Worm (Caenorhabditis elegans) whole organism, young adult: ENCODE measurements around the gene mrps-23.
A peak's percentile ranks its signal among the peaks of the same experiment; 100 is the strongest.

Experiments used
- B0019.2 ChIP-seq: fragments of 200-800 bp; sonication (Bioruptor generic); conservative IDR thresholded peaks from 2 replicates; pipeline ENCODE4 v1.3.6; 2022; ENCODE audit warnings: missing genetic modification reagents, missing genetic modification characterization, missing compliant biosample characterization
- F33H1.4 ChIP-seq: fragments of 200-800 bp; sonication (Bioruptor generic); IDR thresholded peaks from 2 replicates; pipeline ENCODE4 v1.3.6; 2022; ENCODE audit warnings: missing genetic modification reagents, missing genetic modification characterization, missing compliant biosample characterization
- F49E8.2 ChIP-seq: sonication (generic microtip); optimal IDR thresholded peaks from 3 replicates; lab custom pipeline; 2017; ENCODE audit warnings: missing genetic modification characterization, mild to moderate bottlenecking, missing compliant biosample characterization, antibody characterized with exemption, moderate library complexity; ENCODE audit not compliant: insufficient read depth
- F55B11.4 ChIP-seq: sonication (generic microtip); optimal IDR thresholded peaks from 2 replicates; lab custom pipeline; 2016; ENCODE audit warnings: missing compliant biosample characterization, missing genetic modification characterization, borderline replicate concordance; ENCODE audit not compliant: insufficient read depth
- F57A8.1 ChIP-seq: fragments of 200-800 bp; sonication (Bioruptor generic); optimal IDR thresholded peaks from 2 replicates; lab custom pipeline; 2018; ENCODE audit warnings: mild to moderate bottlenecking, missing genetic modification characterization, moderate library complexity, missing compliant biosample characterization
- T26A5.8 ChIP-seq: sonication (generic microtip); optimal IDR thresholded peaks from 2 replicates; lab custom pipeline; 2016; ENCODE audit warnings: missing genetic modification characterization, missing compliant biosample characterization
- akir-1 ChIP-seq: fragments of 200-800 bp; sonication (Bioruptor generic); optimal IDR thresholded peaks from 2 replicates; lab custom pipeline; 2018; ENCODE audit warnings: mild to moderate bottlenecking, missing genetic modification characterization, moderate library complexity, missing compliant biosample characterization
- aptf-3 ChIP-seq: fragments of 200-800 bp; sonication (Bioruptor generic); IDR thresholded peaks from 2 replicates; pipeline ENCODE4 v1.3.6; 2022; ENCODE audit warnings: missing genetic modification characterization, missing compliant biosample characterization
- atf-7 ChIP-seq: sonication (generic microtip); optimal IDR thresholded peaks from 2 replicates; lab custom pipeline; 2017; ENCODE audit warnings: mild to moderate bottlenecking, missing genetic modification characterization, missing compliant biosample characterization
- athp-1 ChIP-seq: sonication (generic microtip); optimal IDR thresholded peaks from 2 replicates; lab custom pipeline; 2017; ENCODE audit warnings: mild to moderate bottlenecking, missing genetic modification characterization, missing compliant biosample characterization
- cebp-1 ChIP-seq, 2 experiments: fragments of 200-800 bp in 1 of 2; sonication (Bioruptor generic) in 1 of 2; sonication (generic microtip) in 1 of 2; IDR thresholded peaks in 1 of 2; optimal IDR thresholded peaks in 1 of 2; 2 replicates each; pipeline versions ENCODE4 v1.3.6 to Lab custom; 2017 to 2022; ENCODE audit warnings: missing compliant biosample characterization in 2 of 2, missing genetic modification characterization in 2 of 2, mild to moderate bottlenecking in 1 of 2, missing genetic modification reagents in 1 of 2, moderate library complexity in 1 of 2
- ceh-40 ChIP-seq: fragments of 200-800 bp; sonication (Bioruptor generic); IDR thresholded peaks from 2 replicates; pipeline ENCODE4 v1.3.6; 2022; ENCODE audit warnings: missing genetic modification characterization, missing compliant biosample characterization
- ceh-79 ChIP-seq: sonication (generic microtip); optimal IDR thresholded peaks from 2 replicates; lab custom pipeline; 2017; ENCODE audit warnings: mild to moderate bottlenecking, missing genetic modification characterization, missing compliant biosample characterization
- dox-1 ChIP-seq: fragments of 200-800 bp; sonication (Bioruptor generic); IDR thresholded peaks from 2 replicates; pipeline ENCODE4 v1.3.6; 2022; ENCODE audit warnings: missing genetic modification reagents, missing genetic modification characterization, missing compliant biosample characterization
- efl-1 ChIP-seq: fragments of 150-350 bp; optimal IDR thresholded peaks from 2 replicates; lab custom pipeline; 2014; ENCODE audit warnings: missing biosample characterization, missing genetic modification reagents, missing genetic modification characterization
- gei-17 ChIP-seq: fragments of 200-800 bp; sonication (Bioruptor generic); optimal IDR thresholded peaks from 2 replicates; lab custom pipeline; 2018; ENCODE audit warnings: mild to moderate bottlenecking, missing genetic modification characterization, missing compliant biosample characterization
- him-1 ChIP-seq: sonication (generic microtip); optimal IDR thresholded peaks from 2 replicates; lab custom pipeline; 2016; ENCODE audit warnings: missing genotype, missing genetic modification reagents, missing genetic modification characterization, missing compliant biosample characterization
- hrde-1 ChIP-seq: sonication (generic microtip); optimal IDR thresholded peaks from 2 replicates; lab custom pipeline; 2016; ENCODE audit warnings: missing genetic modification characterization, mild to moderate bottlenecking, missing compliant biosample characterization, moderate library complexity, missing genotype, missing genetic modification reagents, borderline replicate concordance
- hsf-1 ChIP-seq: fragments of 200-800 bp; sonication (Bioruptor generic); IDR thresholded peaks from 2 replicates; pipeline ENCODE4 v1.3.6; 2022; ENCODE audit warnings: missing genetic modification reagents, missing genetic modification characterization, missing compliant biosample characterization
- let-526 ChIP-seq: fragments of 200-800 bp; sonication (Bioruptor generic); IDR thresholded peaks from 2 replicates; pipeline ENCODE4 v1.3.6; 2022; ENCODE audit warnings: missing genetic modification reagents, missing genetic modification characterization, missing compliant biosample characterization
- let-607 ChIP-seq, 2 experiments: fragments of 200-800 bp in 1 of 2; sonication (Bioruptor generic) in 1 of 2; sonication (generic microtip) in 1 of 2; optimal IDR thresholded peaks; 2 replicates each; lab custom pipeline; 2016 to 2018; ENCODE audit warnings: mild to moderate bottlenecking in 2 of 2, missing compliant biosample characterization in 2 of 2, missing genetic modification characterization in 2 of 2, moderate library complexity in 2 of 2, missing genotype in 1 of 2
- lsl-1 ChIP-seq: fragments of 200-800 bp; sonication (Bioruptor generic); optimal IDR thresholded peaks from 2 replicates; lab custom pipeline; 2018; ENCODE audit warnings: mild to moderate bottlenecking, missing genetic modification characterization, moderate library complexity, missing compliant biosample characterization
- madf-10 ChIP-seq: sonication (generic microtip); optimal IDR thresholded peaks from 2 replicates; lab custom pipeline; 2016; ENCODE audit warnings: mild to moderate bottlenecking, missing genetic modification characterization, missing compliant biosample characterization
- madf-3 ChIP-seq: fragments of 200-800 bp; sonication (Bioruptor generic); IDR thresholded peaks from 2 replicates; pipeline ENCODE4 v1.3.6; 2022; ENCODE audit warnings: missing genetic modification reagents, missing genetic modification characterization, missing compliant biosample characterization
- madf-6 ChIP-seq: fragments of 200-800 bp; sonication (Bioruptor generic); IDR thresholded peaks from 2 replicates; pipeline ENCODE4 v1.3.6; 2022; ENCODE audit warnings: missing genetic modification reagents, missing genetic modification characterization, missing compliant biosample characterization
- madf-8 ChIP-seq: fragments of 200-800 bp; sonication (Bioruptor generic); conservative IDR thresholded peaks from 2 replicates; pipeline ENCODE4 v1.3.6; 2022; ENCODE audit warnings: missing genetic modification reagents, missing genetic modification characterization, missing compliant biosample characterization
- mel-28 ChIP-seq: sonication (generic microtip); optimal IDR thresholded peaks from 2 replicates; lab custom pipeline; 2016; ENCODE audit warnings: borderline replicate concordance, mild to moderate bottlenecking, missing genetic modification characterization, missing compliant biosample characterization
- mes-4 ChIP-seq: sonication (generic microtip); optimal IDR thresholded peaks from 2 replicates; lab custom pipeline; 2016; ENCODE audit warnings: missing genotype, missing genetic modification characterization, missing compliant biosample characterization
- mxl-1 ChIP-seq: sonication (generic microtip); optimal IDR thresholded peaks from 2 replicates; lab custom pipeline; 2016; ENCODE audit warnings: missing genetic modification characterization, missing compliant biosample characterization
- nfyb-1 ChIP-seq: fragments of 200-800 bp; sonication (Bioruptor generic); IDR thresholded peaks from 2 replicates; pipeline ENCODE4 v1.3.6; 2022; ENCODE audit warnings: missing genetic modification reagents, missing genetic modification characterization, missing compliant biosample characterization
- nhr-120 ChIP-seq: fragments of 200-800 bp; sonication (Bioruptor generic); IDR thresholded peaks from 2 replicates; pipeline ENCODE4 v1.3.6; 2022; ENCODE audit warnings: missing genetic modification characterization, missing compliant biosample characterization
- nhr-90 ChIP-seq: sonication (generic microtip); optimal IDR thresholded peaks from 2 replicates; lab custom pipeline; 2016; ENCODE audit warnings: missing genotype, mild to moderate bottlenecking, missing genetic modification characterization, missing compliant biosample characterization
- pbrm-1 ChIP-seq: fragments of 200-800 bp; sonication (Bioruptor generic); IDR thresholded peaks from 2 replicates; pipeline ENCODE4 v1.3.6; 2022; ENCODE audit warnings: missing genetic modification reagents, missing genetic modification characterization, missing compliant biosample characterization
- rcor-1 ChIP-seq: fragments of 200-800 bp; sonication (Bioruptor generic); IDR thresholded peaks from 2 replicates; pipeline ENCODE4 v1.3.6; 2022; ENCODE audit warnings: missing genetic modification reagents, missing genetic modification characterization, missing compliant biosample characterization
- rpc-1 ChIP-seq, 2 experiments: fragments of 150-350 bp in 1 of 2; sonication (generic microtip) in 1 of 2; optimal IDR thresholded peaks; 2 replicates each; lab custom pipeline; 2014 to 2018; ENCODE audit warnings: missing biosample characterization in 1 of 2, missing genetic modification characterization in 1 of 2, missing genetic modification reagents in 1 of 2, missing genotype in 1 of 2
- unc-130 ChIP-seq: sonication (generic microtip); optimal IDR thresholded peaks from 2 replicates; lab custom pipeline; 2016; ENCODE audit warnings: missing genetic modification reagents, missing genetic modification characterization, missing compliant biosample characterization
- unc-62 ChIP-seq: fragments of 150-350 bp; optimal IDR thresholded peaks from 2 replicates; lab custom pipeline; 2014; ENCODE audit warnings: missing biosample characterization, missing genetic modification reagents, missing genetic modification characterization
- xnd-1 ChIP-seq: sonication (generic microtip); optimal IDR thresholded peaks from 2 replicates; lab custom pipeline; 2016; ENCODE audit warnings: missing genotype, missing genetic modification reagents, missing genetic modification characterization, missing compliant biosample characterization
- ztf-25 ChIP-seq: fragments of 200-800 bp; sonication (Bioruptor generic); IDR thresholded peaks from 2 replicates; pipeline ENCODE4 v1.3.6; 2022; ENCODE audit warnings: missing genetic modification reagents, missing genetic modification characterization, missing compliant biosample characterization
- ztf-26 ChIP-seq: sonication (generic microtip); optimal IDR thresholded peaks from 2 replicates; lab custom pipeline; 2017; ENCODE audit warnings: missing genetic modification characterization, missing compliant biosample characterization
- ztf-3 ChIP-seq: fragments of 200-800 bp; sonication (Bioruptor generic); optimal IDR thresholded peaks from 2 replicates; lab custom pipeline; 2018; ENCODE audit warnings: mild to moderate bottlenecking, missing genetic modification characterization, missing compliant biosample characterization
- ztf-6 ChIP-seq: fragments of 200-800 bp; sonication (Bioruptor generic); IDR thresholded peaks from 2 replicates; pipeline ENCODE4 v1.3.6; 2022; ENCODE audit warnings: missing genetic modification reagents, missing genetic modification characterization, missing compliant biosample characterization

Gene mrps-23

ce11 chrIII:9565973-9566372 is 42.5 kb upstream of the mrps-23 start, which contains the start of gene C48B4.11:
TSS of gene C48B4.11 (minus strand) at chrIII:9566115.
- TF ChIP-seq mel-28 (tag; lab: Kevin White, UChicago) = no peak
- no peak for TF ChIP-seq ztf-6 (GFP tag; lab: Robert Waterston, UW)
- TF ChIP-seq gei-17 (GFP tag; lab: Kevin White, UChicago) = no peak
- TF ChIP-seq aptf-3 (GFP tag; lab: Robert Waterston, UW) = no peak
- peak; percentile 61 for TF ChIP-seq madf-8 (GFP tag; lab: Robert Waterston, UW)
- peak; percentile 87 for TF ChIP-seq F33H1.4
- TF ChIP-seq atf-7 (tag; lab: Kevin White, UChicago) = no peak
- TF ChIP-seq T26A5.8 (tag; lab: Kevin White, UChicago) = no peak
- TF ChIP-seq hsf-1 (GFP tag; lab: Robert Waterston, UW) = no peak
- TF ChIP-seq madf-6 (GFP tag; lab: Robert Waterston, UW) = peak; percentile 82
- TF ChIP-seq B0019.2 (GFP tag; lab: Robert Waterston, UW) = no peak
- TF ChIP-seq ceh-79 = no peak
- no peak for TF ChIP-seq ceh-40 (GFP tag; lab: Robert Waterston, UW)
- TF ChIP-seq let-607 (tag; optimal IDR thresholded peaks at IDR 0.05; lab: Kevin White, UChicago) = no peak
- TF ChIP-seq F57A8.1 = no peak
- TF ChIP-seq efl-1 (GFP tag; lab: Kevin White, UChicago) = peak; percentile 12
- peak; percentile 68 for TF ChIP-seq xnd-1
- no peak for TF ChIP-seq nhr-120 (GFP tag; lab: Robert Waterston, UW)
- TF ChIP-seq dox-1 = 0 out of 2 replicates have a peak, but pooled peaks have one; percentile 20
- TF ChIP-seq nfyb-1 (GFP tag; lab: Robert Waterston, UW) = no peak
- peak; percentile 25 for TF ChIP-seq F49E8.2
- TF ChIP-seq lsl-1 (GFP tag; lab: Kevin White, UChicago) = peak; percentile 93
- no peak for TF ChIP-seq madf-3 (GFP tag; lab: Robert Waterston, UW)
- no peak for TF ChIP-seq madf-10
- no peak for TF ChIP-seq F55B11.4 (tag; lab: Kevin White, UChicago)
- TF ChIP-seq mes-4 (tag; lab: Kevin White, UChicago) = no peak
- TF ChIP-seq nhr-90 (tag; lab: Kevin White, UChicago) = no peak
- TF ChIP-seq hrde-1 (tag; lab: Kevin White, UChicago) = no peak
- no peak for TF ChIP-seq pbrm-1 (GFP tag; lab: Robert Waterston, UW)
- peak; percentile 48 for TF ChIP-seq him-1 (tag; lab: Kevin White, UChicago)

- no peak for TF ChIP-seq athp-1 (tag; lab: Kevin White, UChicago)
- TF ChIP-seq madf-6 (GFP tag; lab: Robert Waterston, UW) = 0 out of 2 replicates have a peak, but pooled peaks have one; percentile 12
These were observed 40.9 kb upstream of the mrps-23 start, which contains the start of gene C48B4.10 for ce11 chrIII:9564410-9564809. TSS of gene C48B4.10 (minus strand) at chrIII:9564510.

ce11 chrIII:9563235-9563634 is 39.8 kb upstream of the mrps-23 start, which contains the start of gene C48B4.9:
TSS of gene C48B4.9 (minus strand) at chrIII:9563335.
- no peak for TF ChIP-seq nfyb-1 (GFP tag; lab: Robert Waterston, UW)
- TF ChIP-seq rpc-1 (optimal IDR thresholded peaks at IDR 0.05; lab: Kevin White, UChicago) = no peak
- no peak for TF ChIP-seq rpc-1 (tag; optimal IDR thresholded peaks at IDR 0.05; lab: Kevin White, UChicago)
- no peak for TF ChIP-seq unc-62 (GFP tag; lab: Kevin White, UChicago)
- no peak for TF ChIP-seq unc-130 (GFP tag; lab: Kevin White, UChicago)
- no peak for TF ChIP-seq rcor-1 (GFP tag; lab: Robert Waterston, UW)
- TF ChIP-seq mxl-1 (tag; lab: Kevin White, UChicago) = no peak
- no peak for TF ChIP-seq cebp-1 (GFP tag; IDR thresholded peaks at IDR 0.05; lab: Robert Waterston, UW)
- no peak for TF ChIP-seq cebp-1 (tag; optimal IDR thresholded peaks at IDR 0.05; lab: Kevin White, UChicago)
- no peak for TF ChIP-seq let-526 (GFP tag; lab: Robert Waterston, UW)
- no peak for TF ChIP-seq xnd-1
- TF ChIP-seq ztf-3 (GFP tag; lab: Kevin White, UChicago) = no peak
- TF ChIP-seq ztf-26 (tag; lab: Kevin White, UChicago) = no peak
- no peak for TF ChIP-seq nhr-120 (GFP tag; lab: Robert Waterston, UW)
- no peak for TF ChIP-seq ztf-25
- no peak for TF ChIP-seq akir-1 (GFP tag; lab: Kevin White, UChicago)
- TF ChIP-seq, all 124 proteins: peak for 0
